Worm (Caenorhabditis elegans) whole organism, L4 larva: Measurements from ENCODE around the gene nlp-76.

Experiments used
- D1046.2 ChIP-seq: fragments of 200-800 bp; sonication (Bioruptor generic); IDR thresholded peaks from 2 replicates; pipeline ENCODE4 v1.3.6; 2022; ENCODE audit warnings: missing genetic modification characterization, missing compliant biosample characterization
- F10B5.3 ChIP-seq: sonication (generic microtip); optimal IDR thresholded peaks from 2 replicates; lab custom pipeline; 2016; ENCODE audit warnings: mild to moderate bottlenecking, missing genetic modification characterization, missing compliant biosample characterization
- F44E2.7 ChIP-seq: fragments of 200-800 bp; sonication (Bioruptor generic); IDR thresholded peaks from 2 replicates; pipeline ENCODE4 v2.1.2; 2022; ENCODE audit warnings: missing genetic modification characterization, missing compliant biosample characterization
- Y105C5A.15 ChIP-seq: fragments of 200-800 bp; sonication (Bioruptor generic); IDR thresholded peaks from 2 replicates; pipeline ENCODE4 v1.3.6; 2022; ENCODE audit warnings: missing genetic modification characterization, missing compliant biosample characterization
- ZK337.2 ChIP-seq: fragments of 200-800 bp; sonication (Bioruptor generic); IDR thresholded peaks from 2 replicates; pipeline ENCODE4 v1.3.6; 2022; ENCODE audit warnings: missing genetic modification reagents, missing genetic modification characterization, missing compliant biosample characterization
- aha-1 ChIP-seq: fragments of 150-350 bp; peaks from one replicate; lab custom pipeline; 2014; ENCODE audit warnings: missing biosample characterization, missing genetic modification characterization
- arid-1 ChIP-seq: fragments of 200-800 bp; sonication (Bioruptor generic); conservative IDR thresholded peaks from 2 replicates; pipeline ENCODE4 v1.3.6; 2022; ENCODE audit warnings: missing genetic modification reagents, missing genetic modification characterization, missing compliant biosample characterization
- ceh-28 ChIP-seq: fragments of 150-350 bp; optimal IDR thresholded peaks from 2 replicates; lab custom pipeline; 2014; ENCODE audit warnings: missing biosample characterization, missing genetic modification reagents, missing genetic modification characterization
- ceh-62 ChIP-seq: sonication (generic microtip); optimal IDR thresholded peaks from 2 replicates; lab custom pipeline; 2017; ENCODE audit warnings: missing biosample characterization, missing genetic modification characterization
- ceh-82 ChIP-seq: sonication (generic microtip); optimal IDR thresholded peaks from 2 replicates; lab custom pipeline; 2017; ENCODE audit warnings: missing biosample characterization, missing genetic modification characterization
- cey-2 ChIP-seq: sonication (generic microtip); optimal IDR thresholded peaks from 3 replicates; lab custom pipeline; 2017; ENCODE audit warnings: missing genetic modification characterization, mild to moderate bottlenecking, missing compliant biosample characterization, antibody characterized with exemption, borderline replicate concordance; ENCODE audit not compliant: insufficient read depth
- ctbp-1 ChIP-seq: fragments of 200-800 bp; sonication (Bioruptor generic); IDR thresholded peaks from 2 replicates; pipeline ENCODE4 v1.3.6; 2022; ENCODE audit warnings: missing genetic modification reagents, missing genetic modification characterization, missing compliant biosample characterization
- daf-16 ChIP-seq, 3 experiments: sonication (generic microtip); optimal IDR thresholded peaks; 2 replicates each; lab custom pipeline; 2016 to 2017; ENCODE audit warnings: missing genetic modification characterization in 3 of 3, missing genetic modification reagents in 3 of 3, mild to moderate bottlenecking in 2 of 3, missing compliant biosample characterization in 2 of 3, missing biosample characterization in 1 of 3, moderate library complexity in 1 of 3
- daf-8 ChIP-seq: fragments of 200-800 bp; sonication (Bioruptor generic); IDR thresholded peaks from 2 replicates; pipeline ENCODE4 v1.3.6; 2022; ENCODE audit warnings: missing genetic modification characterization, missing compliant biosample characterization
- dpl-1 ChIP-seq: fragments of 150-350 bp; optimal IDR thresholded peaks from 2 replicates; lab custom pipeline; 2014; ENCODE audit warnings: missing biosample characterization, missing genetic modification reagents, missing genetic modification characterization
- dve-1 ChIP-seq: sonication (generic microtip); optimal IDR thresholded peaks from 2 replicates; lab custom pipeline; 2017; ENCODE audit warnings: antibody characterized with exemption, mild to moderate bottlenecking, missing genetic modification characterization, missing compliant biosample characterization; ENCODE audit not compliant: insufficient read depth
- egl-27 ChIP-seq: sonication (generic microtip); optimal IDR thresholded peaks from 3 replicates; lab custom pipeline; 2017; ENCODE audit warnings: missing biosample characterization, missing genetic modification reagents, missing genetic modification characterization
- fkh-10 ChIP-seq: fragments of 150-350 bp; optimal IDR thresholded peaks from 2 replicates; lab custom pipeline; 2014; ENCODE audit warnings: missing biosample characterization, missing genetic modification reagents, missing genetic modification characterization
- fos-1 ChIP-seq: fragments of 150-350 bp; optimal IDR thresholded peaks from 2 replicates; lab custom pipeline; 2014; ENCODE audit warnings: missing biosample characterization, missing genetic modification characterization
- gei-8 ChIP-seq: fragments of 200-800 bp; sonication (Bioruptor generic); optimal IDR thresholded peaks from 2 replicates; lab custom pipeline; 2018; ENCODE audit warnings: mild to moderate bottlenecking, missing genetic modification characterization, missing compliant biosample characterization
- hif-1 ChIP-seq, 2 experiments: sonication (generic microtip); optimal IDR thresholded peaks; 2 replicates each; lab custom pipeline; 2016 to 2017; ENCODE audit warnings: missing compliant biosample characterization in 2 of 2, missing genetic modification characterization in 2 of 2, missing genetic modification reagents in 2 of 2, missing genotype in 2 of 2, mild to moderate bottlenecking in 1 of 2
- lim-7 ChIP-seq: fragments of 200-800 bp; sonication (Bioruptor generic); IDR thresholded peaks from 2 replicates; pipeline ENCODE4 v1.3.6; 2022; ENCODE audit warnings: missing genetic modification characterization, missing compliant biosample characterization
- lin-13 ChIP-seq: fragments of 150-350 bp; optimal IDR thresholded peaks from 2 replicates; lab custom pipeline; 2014; ENCODE audit warnings: missing biosample characterization, missing genetic modification reagents, missing genetic modification characterization
- lin-15B ChIP-seq: fragments of 150-350 bp; sonication (generic microtip); optimal IDR thresholded peaks from 3 replicates; lab custom pipeline; 2014; ENCODE audit warnings: missing biosample characterization, missing genetic modification characterization
- lin-29 ChIP-seq: fragments of 200-800 bp; sonication (Bioruptor generic); IDR thresholded peaks from 2 replicates; pipeline ENCODE4 v1.3.6; 2022; ENCODE audit warnings: missing genetic modification reagents, missing genetic modification characterization, missing compliant biosample characterization
- lin-38 ChIP-seq: fragments of 200-800 bp; sonication (Bioruptor generic); IDR thresholded peaks from 2 replicates; pipeline ENCODE4 v1.3.6; 2022; ENCODE audit warnings: missing genetic modification reagents, missing genetic modification characterization, missing compliant biosample characterization
- lin-39 ChIP-seq: fragments of 150-350 bp; optimal IDR thresholded peaks from 2 replicates; lab custom pipeline; 2014; ENCODE audit warnings: missing biosample characterization, missing genetic modification reagents, missing genetic modification characterization
- lir-3 ChIP-seq: sonication (generic microtip); optimal IDR thresholded peaks from 2 replicates; lab custom pipeline; 2016; ENCODE audit warnings: mild to moderate bottlenecking, missing genetic modification characterization, missing compliant biosample characterization
- mdt-29 ChIP-seq: fragments of 200-800 bp; sonication (Bioruptor generic); IDR thresholded peaks from 2 replicates; pipeline ENCODE4 v1.3.6; 2022; ENCODE audit warnings: missing genetic modification reagents, missing genetic modification characterization, missing compliant biosample characterization
- mep-1 ChIP-seq: fragments of 150-350 bp; sonication (generic microtip); optimal IDR thresholded peaks from 3 replicates; lab custom pipeline; 2014; ENCODE audit warnings: missing biosample characterization, missing genetic modification characterization
- nhr-10 ChIP-seq: fragments of 150-350 bp; optimal IDR thresholded peaks from 2 replicates; lab custom pipeline; 2014; ENCODE audit warnings: missing biosample characterization, missing genetic modification characterization
- nhr-237 ChIP-seq: sonication (generic microtip); optimal IDR thresholded peaks from 2 replicates; lab custom pipeline; 2017; ENCODE audit warnings: missing biosample characterization, missing genetic modification characterization
- nhr-25 ChIP-seq: sonication (generic microtip); optimal IDR thresholded peaks from 2 replicates; lab custom pipeline; 2017; ENCODE audit warnings: missing genetic modification characterization, mild to moderate bottlenecking, missing compliant biosample characterization, antibody characterized with exemption, moderate library complexity, borderline replicate concordance; ENCODE audit not compliant: insufficient read depth
- nhr-42 ChIP-seq: fragments of 200-800 bp; sonication (Bioruptor generic); IDR thresholded peaks from 2 replicates; pipeline ENCODE4 v1.3.6; 2022; ENCODE audit warnings: missing genetic modification characterization, missing compliant biosample characterization
- nhr-48 ChIP-seq: sonication (generic microtip); optimal IDR thresholded peaks from 2 replicates; lab custom pipeline; 2016; ENCODE audit warnings: mild to moderate bottlenecking, missing genetic modification characterization, missing compliant biosample characterization
- nhr-76 ChIP-seq: fragments of 150-350 bp; optimal IDR thresholded peaks from 2 replicates; lab custom pipeline; 2014; ENCODE audit warnings: missing biosample characterization, missing genetic modification characterization
- pha-4 ChIP-seq, 2 experiments: fragments of 150-350 bp in 1 of 2; fragments of 200-800 bp in 1 of 2; sonication (Bioruptor generic) in 1 of 2; IDR thresholded peaks in 1 of 2; optimal IDR thresholded peaks in 1 of 2; 2 replicates each; pipeline versions ENCODE4 v1.3.6 to Lab custom; 2014 to 2022; ENCODE audit warnings: missing genetic modification characterization in 2 of 2, missing genetic modification reagents in 2 of 2, missing biosample characterization in 1 of 2, missing compliant biosample characterization in 1 of 2
- rbr-2 ChIP-seq: sonication (generic microtip); optimal IDR thresholded peaks from 2 replicates; lab custom pipeline; 2016; ENCODE audit warnings: missing genotype, missing genetic modification characterization, missing compliant biosample characterization
- saeg-2 ChIP-seq: fragments of 200-800 bp; sonication (Bioruptor generic); IDR thresholded peaks from 2 replicates; pipeline ENCODE4 v1.3.6; 2022; ENCODE audit warnings: missing genetic modification reagents, missing genetic modification characterization, missing compliant biosample characterization
- sdz-12 ChIP-seq: fragments of 200-800 bp; sonication (Bioruptor generic); optimal IDR thresholded peaks from 2 replicates; lab custom pipeline; 2018; ENCODE audit warnings: mild to moderate bottlenecking, missing genetic modification characterization, missing compliant biosample characterization
- set-16 ChIP-seq: fragments of 200-800 bp; sonication (Bioruptor generic); IDR thresholded peaks from 2 replicates; pipeline ENCODE4 v1.3.6; 2022; ENCODE audit warnings: missing genetic modification reagents, missing genetic modification characterization, missing compliant biosample characterization
- spr-3 ChIP-seq: fragments of 200-800 bp; sonication (Bioruptor generic); optimal IDR thresholded peaks from 2 replicates; lab custom pipeline; 2018; ENCODE audit warnings: mild to moderate bottlenecking, missing genetic modification characterization, missing compliant biosample characterization
- unc-130 ChIP-seq: sonication (generic microtip); optimal IDR thresholded peaks from 2 replicates; lab custom pipeline; 2016; ENCODE audit warnings: missing genetic modification reagents, missing genetic modification characterization, missing compliant biosample characterization
- unc-39 ChIP-seq: sonication (generic microtip); optimal IDR thresholded peaks from 2 replicates; lab custom pipeline; 2017; ENCODE audit warnings: missing biosample characterization, missing genetic modification characterization
- vab-7 ChIP-seq: fragments of 200-800 bp; sonication (Bioruptor generic); IDR thresholded peaks from 2 replicates; pipeline ENCODE4 v1.3.6; 2022; ENCODE audit warnings: missing genetic modification reagents, missing genetic modification characterization, missing compliant biosample characterization
- zag-1 ChIP-seq: fragments of 150-350 bp; optimal IDR thresholded peaks from 2 replicates; lab custom pipeline; 2014; ENCODE audit warnings: missing biosample characterization, missing genetic modification characterization
- zfp-2 ChIP-seq: sonication (generic microtip); optimal IDR thresholded peaks from 2 replicates; lab custom pipeline; 2016; ENCODE audit warnings: mild to moderate bottlenecking, missing genetic modification characterization, missing compliant biosample characterization
- zip-11 ChIP-seq: fragments of 200-800 bp; sonication (Bioruptor generic); IDR thresholded peaks from 2 replicates; pipeline ENCODE4 v1.3.6; 2022; ENCODE audit warnings: missing genetic modification characterization, missing compliant biosample characterization
- zip-2 ChIP-seq: fragments of 150-350 bp; optimal IDR thresholded peaks from 2 replicates; lab custom pipeline; 2014; ENCODE audit warnings: missing biosample characterization, missing genetic modification characterization
- ztf-11 ChIP-seq: fragments of 150-350 bp; optimal IDR thresholded peaks from 2 replicates; lab custom pipeline; 2014; ENCODE audit warnings: missing biosample characterization, missing genetic modification characterization

Gene nlp-76

DNA sequence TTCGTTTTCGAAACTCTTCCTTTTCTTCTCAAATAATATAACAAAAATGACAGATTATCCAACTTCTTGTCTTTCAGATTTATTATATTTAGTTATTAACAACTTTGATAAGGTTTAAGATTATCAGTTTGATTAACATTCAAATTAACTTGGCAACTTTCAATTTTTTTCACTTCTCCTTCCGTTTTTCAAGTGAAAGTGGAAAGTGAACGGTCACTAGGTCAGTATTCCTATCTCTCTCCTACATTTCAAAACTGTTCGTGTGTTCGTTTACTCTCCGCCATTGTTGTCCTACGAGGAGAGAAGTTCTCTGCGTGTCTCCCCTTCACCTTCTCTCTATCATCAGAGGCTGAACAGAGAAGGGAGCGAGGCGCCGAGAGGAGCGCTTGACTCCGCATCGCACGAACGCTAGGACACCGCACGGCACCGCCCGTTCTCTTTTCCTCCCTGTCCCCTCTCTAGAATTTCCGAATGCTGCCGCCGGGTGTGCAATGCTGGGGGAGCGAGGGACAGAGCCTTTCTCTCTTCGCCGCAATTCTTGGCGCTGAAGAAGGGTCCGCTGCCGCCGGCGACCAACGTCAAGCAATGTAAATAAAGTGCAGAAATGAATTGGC lies 7.2 kb downstream of the nlp-76 start (continued):
- TF ChIP-seq zfp-2 (tag; lab: Kevin White, UChicago), result no peak
- peak; percentile 98 for TF ChIP-seq set-16 (GFP tag; lab: Robert Waterston, UW)
- TF ChIP-seq ceh-82, result no peak
- no peak for TF ChIP-seq ceh-62 (tag; lab: Kevin White, UChicago)
- no peak for TF ChIP-seq lin-39 (tag; lab: Kevin White, UChicago)
- no peak for TF ChIP-seq unc-39 (tag; lab: Kevin White, UChicago)
- TF ChIP-seq zip-2 (tag; lab: Kevin White, UChicago), result no peak
- TF ChIP-seq daf-16 (GFP tag; optimal IDR thresholded peaks at IDR 0.05; lab: Kevin White, UChicago), result peak in 1 of 2 experiments; percentile 46
- TF ChIP-seq daf-16 (tag; optimal IDR thresholded peaks at IDR 0.05; lab: Kevin White, UChicago), result peak; percentile 24
- peak; percentile 0 for TF ChIP-seq dpl-1
- TF ChIP-seq arid-1 (GFP tag; lab: Robert Waterston, UW), result no peak
- no peak for TF ChIP-seq gei-8 (GFP tag; lab: Kevin White, UChicago)
- no peak for TF ChIP-seq cey-2 (tag; lab: Kevin White, UChicago)
- TF ChIP-seq pha-4 (GFP tag; IDR thresholded peaks at IDR 0.05; lab: Robert Waterston, UW), result peak; percentile 40; the same call in 1 of the 2 replicates
- TF ChIP-seq pha-4 (tag; optimal IDR thresholded peaks at IDR 0.05; lab: Kevin White, UChicago), result peak; percentile 20
- TF ChIP-seq F10B5.3, result peak; percentile 32
- TF ChIP-seq saeg-2, result no peak
- TF ChIP-seq D1046.2 (GFP tag; lab: Robert Waterston, UW), result no peak
- no peak for TF ChIP-seq egl-27 (tag; lab: Kevin White, UChicago)
- no peak for TF ChIP-seq ceh-28 (tag; lab: Kevin White, UChicago)
- TF ChIP-seq sdz-12 (GFP tag; lab: Kevin White, UChicago), result no peak
- peak; percentile 14 for TF ChIP-seq lir-3 (tag; lab: Kevin White, UChicago)
- TF ChIP-seq fos-1 (tag; lab: Kevin White, UChicago), result no peak
- no peak for TF ChIP-seq zag-1 (tag; lab: Kevin White, UChicago)
- TF ChIP-seq dve-1 (tag; lab: Kevin White, UChicago), result peak; percentile 42
- TF ChIP-seq ZK337.2 (GFP tag; lab: Robert Waterston, UW), result no peak
- TF ChIP-seq aha-1, result no peak
- no peak for TF ChIP-seq lin-15B (tag; lab: Kevin White, UChicago)
- TF ChIP-seq nhr-25, result no peak
- no peak for TF ChIP-seq zip-11 (GFP tag; lab: Robert Waterston, UW)
- TF ChIP-seq F44E2.7 (GFP tag; lab: Robert Waterston, UW), result no peak
- TF ChIP-seq daf-8, result no peak
- peak; percentile 71 for TF ChIP-seq rbr-2 (tag; lab: Kevin White, UChicago)
- no peak for TF ChIP-seq nhr-237 (tag; lab: Kevin White, UChicago)
- TF ChIP-seq vab-7, result no peak
- TF ChIP-seq nhr-42, result peak; percentile 73; the same call in 1 of the 2 replicates
- no peak for TF ChIP-seq Y105C5A.15 (GFP tag; lab: Robert Waterston, UW)
- TF ChIP-seq nhr-76 (tag; lab: Kevin White, UChicago), result no peak
- TF ChIP-seq lim-7, result no peak
- TF ChIP-seq fkh-10 (GFP tag; lab: Kevin White, UChicago), result no peak
- no peak for TF ChIP-seq lin-38
- no peak for TF ChIP-seq lin-13 (GFP tag; lab: Kevin White, UChicago)
- 0 out of 2 replicates have a peak, but pooled peaks have one; percentile 42 for TF ChIP-seq ctbp-1
- TF ChIP-seq mdt-29 (GFP tag; lab: Robert Waterston, UW), result no peak
- TF ChIP-seq ztf-11 (tag; lab: Kevin White, UChicago), result no peak
- TF ChIP-seq unc-130 (GFP tag; lab: Kevin White, UChicago), result no peak
- no peak for TF ChIP-seq spr-3 (GFP tag; lab: Kevin White, UChicago)
- peak in 1 of 2 experiments; percentile 77 for TF ChIP-seq hif-1 (tag; optimal IDR thresholded peaks at IDR 0.05; lab: Kevin White, UChicago)
- 0 out of 2 replicates have a peak, but pooled peaks have one; percentile 20 for TF ChIP-seq lin-29
- TF ChIP-seq nhr-48, result peak; percentile 44
- no peak for TF ChIP-seq nhr-10 (tag; lab: Kevin White, UChicago)
- peak; percentile 62 for TF ChIP-seq mep-1 (tag; lab: Kevin White, UChicago)
